Worm (Caenorhabditis elegans): ENCODE results near the gene kle-2.

The kle-2 gene

ce11 chrIII:7946968-7947491, 5.5 kb downstream of the kle-2 start, which contains the start of gene gsto-1:
gsto-1 (minus strand) TSS chrIII:7947018.
- TF ChIP-seq ZK185.1 (tag; optimal IDR thresholded peaks at IDR 0.05; ENCODE audit: poor library complexity, severe bottlenecking) (no peak), bed-1 (GFP tag; IDR thresholded peaks at IDR 0.05) (no peak), ztf-25 (GFP tag; IDR thresholded peaks at IDR 0.05) (no peak), dox-1 (GFP tag; IDR thresholded peaks at IDR 0.05) (no peak), him-1 (tag; optimal IDR thresholded peaks at IDR 0.05) (no peak), nhr-80 (tag; optimal IDR thresholded peaks at IDR 0.05) (peak; percentile 19), lin-26 (GFP tag; IDR thresholded peaks at IDR 0.05) (no peak), T07F8.4 (tag; optimal IDR thresholded peaks at IDR 0.05) (no peak)

ce11 chrIII:7947677-7948076, 6.2 kb downstream of the kle-2 start:
- TF ChIP-seq efl-1 (GFP tag; optimal IDR thresholded peaks at IDR 0.05): no peak
- no peak for TF ChIP-seq let-526 (GFP tag; IDR thresholded peaks at IDR 0.05)
- TF ChIP-seq ccch-3 (GFP tag; optimal IDR thresholded peaks at IDR 0.05): no peak
- no peak for TF ChIP-seq snpc-4 (GFP tag; optimal IDR thresholded peaks at IDR 0.05)
- TF ChIP-seq snpc-4 (tag; optimal IDR thresholded peaks at IDR 0.05): no peak
- no peak for TF ChIP-seq B0261.1 (tag; optimal IDR thresholded peaks at IDR 0.05)
- no peak for TF ChIP-seq K12H6.12 (tag; optimal IDR thresholded peaks at IDR 0.05)
- no peak for TF ChIP-seq nfyb-1 (GFP tag; IDR thresholded peaks at IDR 0.05)
- no peak for TF ChIP-seq lin-26 (GFP tag; IDR thresholded peaks at IDR 0.05)
- no peak for TF ChIP-seq sdz-38 (tag; optimal IDR thresholded peaks at IDR 0.05)
- no peak for TF ChIP-seq mes-4 (tag; optimal IDR thresholded peaks at IDR 0.05)
- TF ChIP-seq F49E8.2 (tag; optimal IDR thresholded peaks at IDR 0.05; ENCODE audit: insufficient read depth): no peak
- no peak for TF ChIP-seq hrde-1 (tag; optimal IDR thresholded peaks at IDR 0.05; ENCODE audit: borderline replicate concordance)
- no peak for TF ChIP-seq nhr-80 (tag; optimal IDR thresholded peaks at IDR 0.05)
- no peak for TF ChIP-seq ekl-4 (GFP tag; IDR thresholded peaks at IDR 0.05)
- TF ChIP-seq rpc-1 (optimal IDR thresholded peaks at IDR 0.05): no peak
- no peak for TF ChIP-seq rpc-1 (tag; optimal IDR thresholded peaks at IDR 0.05)
- no peak for TF ChIP-seq xnd-1 (tag; optimal IDR thresholded peaks at IDR 0.05)

ce11 chrIII:7948802-7949201, 7.3 kb downstream of the kle-2 start, which contains the start of gene col-90:
col-90 (plus strand) TSS chrIII:7948838.
- TF ChIP-seq ceh-91 (GFP tag; IDR thresholded peaks at IDR 0.05): no peak
- no peak for TF ChIP-seq ceh-79 (tag; optimal IDR thresholded peaks at IDR 0.05)
- no peak for TF ChIP-seq him-1 (tag; optimal IDR thresholded peaks at IDR 0.05)
- no peak for TF ChIP-seq ceh-58 (GFP tag; IDR thresholded peaks at IDR 0.05)
- TF ChIP-seq lin-26 (GFP tag; IDR thresholded peaks at IDR 0.05): no peak
- no peak for TF ChIP-seq snpc-4 (GFP tag; optimal IDR thresholded peaks at IDR 0.05)
- no peak for TF ChIP-seq snpc-4 (tag; optimal IDR thresholded peaks at IDR 0.05)
- TF ChIP-seq tbp1 (GFP tag; optimal IDR thresholded peaks at IDR 0.05): no peak

ce11 chrIII:7950447-7950846, 8.9 kb downstream of the kle-2 start:
- no peak for TF ChIP-seq ztf-18 (tag; optimal IDR thresholded peaks at IDR 0.05)
- no peak for TF ChIP-seq madf-3 (GFP tag; IDR thresholded peaks at IDR 0.05)
- no peak for TF ChIP-seq nhr-27 (tag; optimal IDR thresholded peaks at IDR 0.05)
- no peak for TF ChIP-seq snpc-4 (GFP tag; optimal IDR thresholded peaks at IDR 0.05)
- no peak for TF ChIP-seq snpc-4 (tag; optimal IDR thresholded peaks at IDR 0.05)
- TF ChIP-seq nfya-1 (tag; optimal IDR thresholded peaks at IDR 0.05; ENCODE audit: borderline replicate concordance, insufficient read depth): no peak
- TF ChIP-seq ama-1 (optimal IDR thresholded peaks at IDR 0.05): no peak
- TF ChIP-seq ama-1 (GFP tag; optimal IDR thresholded peaks at IDR 0.05): no peak
- no peak for TF ChIP-seq snpc-1.3 (tag; optimal IDR thresholded peaks at IDR 0.05; ENCODE audit: insufficient read depth)

All from whole organism, young adult.